Fruit fly (Drosophila melanogaster) whole organism, wandering third instar larva: ENCODE measurements around the gene CG32115.

Experiments
- Abd-B ChIP-seq: fragments of >200 bp; optimal IDR thresholded peaks from 2 replicates; lab custom pipeline; 2017; ENCODE audit warnings: missing biosample characterization, missing genetic modification characterization
- CG32264 ChIP-seq: fragments of 200-800 bp; sonication (Bioruptor generic); optimal IDR thresholded peaks from 2 replicates; lab custom pipeline; 2016; ENCODE audit warnings: missing biosample characterization, missing genetic modification characterization
- CG9705 ChIP-seq: fragments of 200-800 bp; sonication (Bioruptor generic); optimal IDR thresholded peaks from 2 replicates; lab custom pipeline; 2018; ENCODE audit warnings: missing biosample characterization, mild to moderate bottlenecking, missing genetic modification characterization
- Hr78 ChIP-seq: fragments of >200 bp; optimal IDR thresholded peaks from 2 replicates; lab custom pipeline; 2017; ENCODE audit warnings: missing biosample characterization, missing genetic modification characterization
- Myc ChIP-seq: fragments of >200 bp; optimal IDR thresholded peaks from 2 replicates; lab custom pipeline; 2017
- Rel ChIP-seq, 2 experiments: fragments of 200-800 bp; sonication (Bioruptor generic) in 1 of 2; optimal IDR thresholded peaks; 2 replicates in 1 of 2; 3 replicates in 1 of 2; lab custom pipeline; 2016 to 2019; ENCODE audit warnings: mild to moderate bottlenecking in 2 of 2, missing biosample characterization in 2 of 2, missing genetic modification characterization in 2 of 2, moderate library complexity in 1 of 2
- brk ChIP-seq: fragments of 200-800 bp; sonication (Bioruptor generic); optimal IDR thresholded peaks from 2 replicates; lab custom pipeline; 2016; ENCODE audit warnings: missing biosample characterization, mild to moderate bottlenecking, missing genetic modification characterization
- fru ChIP-seq: fragments of 200-800 bp; sonication (Bioruptor generic); optimal IDR thresholded peaks from 3 replicates; lab custom pipeline; 2016; ENCODE audit warnings: missing biosample characterization, mild to moderate bottlenecking, missing genetic modification characterization
- pan ChIP-seq: fragments of >200 bp; optimal IDR thresholded peaks from 2 replicates; lab custom pipeline; 2017
- psq ChIP-seq: fragments of 200-800 bp; sonication (Bioruptor generic); optimal IDR thresholded peaks from 3 replicates; lab custom pipeline; 2017; ENCODE audit warnings: missing biosample characterization, mild to moderate bottlenecking, missing genetic modification characterization, moderate library complexity
- rgr ChIP-seq: fragments of 200-800 bp; sonication (Bioruptor generic); optimal IDR thresholded peaks from 3 replicates; lab custom pipeline; 2016; ENCODE audit warnings: missing biosample characterization, mild to moderate bottlenecking, missing genetic modification characterization
- usp ChIP-seq: fragments of >200 bp; optimal IDR thresholded peaks from 2 replicates; lab custom pipeline; 2017; ENCODE audit warnings: missing biosample characterization, missing genetic modification characterization

- TF ChIP-seq brk (GFP tag; lab: Kevin White, UChicago) (no peak), rgr (no peak), CG32264 (GFP tag; lab: Kevin White, UChicago) (no peak), CG9705 (GFP tag; lab: Kevin White, UChicago) (no peak), Abd-B (GFP tag; lab: Kevin White, UChicago) (no peak), pan (lab: Kevin White, UChicago) (no peak), fru (GFP tag; lab: Kevin White, UChicago) (no peak), psq (GFP tag; lab: Kevin White, UChicago) (no peak), Hr78 (GFP tag; lab: Kevin White, UChicago) (no peak), Rel (GFP tag; optimal IDR thresholded peaks at IDR 0.05; lab: Kevin White, UChicago) (no peak), Rel (tag; optimal IDR thresholded peaks at IDR 0.05; lab: Kevin White, UChicago) (no peak), Myc (lab: Kevin White, UChicago) (no peak), usp (GFP tag; lab: Kevin White, UChicago) (no peak)
Observed at dm6 chr3L:12949386-12949785, 35.9 kb upstream of the CG32115 start.
